Fruit fly (Drosophila melanogaster) whole organism, embryonic: ENCODE measurements around the gene BthD.

Source experiments
- Asciz ChIP-seq: fragments of 200-800 bp; sonication (Bioruptor generic); optimal IDR thresholded peaks from 2 replicates; lab custom pipeline; 2017; ENCODE audit warnings: missing biosample characterization, mild to moderate bottlenecking, missing genetic modification characterization, missing genetic modification reagents
- CG10431 ChIP-seq: fragments of 200-800 bp; sonication (Bioruptor generic); optimal IDR thresholded peaks from 3 replicates; lab custom pipeline; 2018; ENCODE audit warnings: missing biosample characterization, mild to moderate bottlenecking, missing genetic modification characterization
- CG10543 ChIP-seq: fragments of 200-800 bp; sonication (Bioruptor generic); optimal IDR thresholded peaks from 3 replicates; lab custom pipeline; 2017; ENCODE audit warnings: missing biosample characterization, mild to moderate bottlenecking, missing genetic modification characterization, moderate library complexity
- CG11085 ChIP-seq: fragments of 200-800 bp; sonication (Bioruptor generic); IDR thresholded peaks from 2 replicates; pipeline ENCODE4 v1.3.6; 2022; ENCODE audit warnings: missing biosample characterization, missing genetic modification characterization
- CG11093 ChIP-seq: fragments of 200-800 bp; sonication (Bioruptor generic); IDR thresholded peaks from 3 replicates; pipeline ENCODE4 v1.3.6; 2022; ENCODE audit warnings: missing biosample characterization, missing genetic modification characterization
- CG11695 ChIP-seq: fragments of 200-800 bp; sonication (Bioruptor generic); IDR thresholded peaks from 3 replicates; pipeline ENCODE4 v1.3.6; 2022; ENCODE audit warnings: missing biosample characterization, missing genetic modification characterization
- CG13775 ChIP-seq: fragments of 200-800 bp; sonication (Bioruptor generic); optimal IDR thresholded peaks from 3 replicates; lab custom pipeline; 2017; ENCODE audit warnings: missing biosample characterization, mild to moderate bottlenecking, missing genetic modification characterization
- CG15696 ChIP-seq: fragments of 200-800 bp; sonication (Bioruptor generic); optimal IDR thresholded peaks from 2 replicates; lab custom pipeline; 2019; ENCODE audit warnings: missing biosample characterization, mild to moderate bottlenecking, missing genetic modification characterization, moderate library complexity
- CG1603 ChIP-seq: fragments of 200-800 bp; sonication (Bioruptor generic); optimal IDR thresholded peaks from 2 replicates; lab custom pipeline; 2019; ENCODE audit warnings: missing biosample characterization, mild to moderate bottlenecking, missing genetic modification characterization, moderate library complexity
- CG18599 ChIP-seq: fragments of 200-800 bp; sonication (Bioruptor generic); optimal IDR thresholded peaks from 3 replicates; lab custom pipeline; 2017; ENCODE audit warnings: missing biosample characterization, missing genetic modification characterization, mild to moderate bottlenecking, moderate library complexity, missing genetic modification reagents
- CG31224 ChIP-seq: fragments of 200-800 bp; sonication (Bioruptor generic); IDR thresholded peaks from 2 replicates; pipeline ENCODE4 v1.3.6; 2022; ENCODE audit warnings: missing biosample characterization, missing genetic modification characterization
- CG34376 ChIP-seq: fragments of 200-800 bp; sonication (Bioruptor generic); optimal IDR thresholded peaks from 2 replicates; lab custom pipeline; 2018; ENCODE audit warnings: missing biosample characterization, mild to moderate bottlenecking, missing genetic modification characterization
- CG34422 ChIP-seq: fragments of 200-800 bp; sonication (Bioruptor generic); IDR thresholded peaks from 3 replicates; pipeline ENCODE4 v1.3.6; 2022; ENCODE audit warnings: missing biosample characterization, missing genetic modification characterization
- CG4404 ChIP-seq: fragments of 200-800 bp; sonication (Bioruptor generic); IDR thresholded peaks from 2 replicates; pipeline ENCODE4 v1.3.6; 2022; ENCODE audit warnings: missing biosample characterization, missing genetic modification characterization
- CG4424 ChIP-seq: fragments of 200-800 bp; sonication (Bioruptor generic); optimal IDR thresholded peaks from 3 replicates; lab custom pipeline; 2016; ENCODE audit warnings: missing biosample characterization, missing genetic modification characterization
- CG5180 ChIP-seq: fragments of 200-800 bp; sonication (Bioruptor generic); optimal IDR thresholded peaks from 3 replicates; lab custom pipeline; 2017; ENCODE audit warnings: missing biosample characterization, missing genetic modification characterization, mild to moderate bottlenecking, moderate library complexity, missing genetic modification reagents
- CG6689 ChIP-seq: fragments of 200-800 bp; sonication (Bioruptor generic); IDR thresholded peaks from 2 replicates; pipeline ENCODE4 v1.3.6; 2022; ENCODE audit warnings: missing biosample characterization, missing genetic modification characterization
- CG7357 ChIP-seq: fragments of 200-800 bp; sonication (Bioruptor generic); IDR thresholded peaks from 3 replicates; pipeline ENCODE4 v1.3.6; 2022; ENCODE audit warnings: missing biosample characterization, missing genetic modification characterization
- CG9215 ChIP-seq: fragments of 200-800 bp; sonication (Bioruptor generic); IDR thresholded peaks from 2 replicates; pipeline ENCODE4 v1.3.6; 2022; ENCODE audit warnings: missing biosample characterization, missing genetic modification characterization
- Doc2 ChIP-seq: fragments of 200-800 bp; sonication (Bioruptor generic); IDR thresholded peaks from 2 replicates; pipeline ENCODE4 v1.3.6; 2022; ENCODE audit warnings: missing biosample characterization, missing genetic modification characterization
- H2.0 ChIP-seq: fragments of 200-800 bp; sonication (Bioruptor generic); IDR thresholded peaks from 2 replicates; pipeline ENCODE4 v1.3.6; 2022; ENCODE audit warnings: missing biosample characterization, missing genetic modification characterization
- Hsf ChIP-seq: fragments of 200-800 bp; sonication (Bioruptor generic); optimal IDR thresholded peaks from 3 replicates; lab custom pipeline; 2016; ENCODE audit warnings: missing biosample characterization, missing genetic modification characterization
- MESR4 ChIP-seq: fragments of 200-800 bp; sonication (Bioruptor generic); optimal IDR thresholded peaks from 2 replicates; lab custom pipeline; 2018; ENCODE audit warnings: missing biosample characterization, mild to moderate bottlenecking, missing genetic modification characterization, moderate library complexity
- Neu2 ChIP-seq: fragments of 200-800 bp; sonication (Bioruptor generic); optimal IDR thresholded peaks from 3 replicates; lab custom pipeline; 2016; ENCODE audit warnings: missing biosample characterization, missing genetic modification characterization, borderline replicate concordance
- Spps ChIP-seq: fragments of 200-800 bp; sonication (Bioruptor generic); optimal IDR thresholded peaks from 2 replicates; lab custom pipeline; 2018; ENCODE audit warnings: missing biosample characterization, mild to moderate bottlenecking, missing genetic modification characterization
- bowl ChIP-seq: fragments of 200-800 bp; sonication (Bioruptor generic); IDR thresholded peaks from 2 replicates; pipeline ENCODE4 v1.3.6; 2022; ENCODE audit warnings: missing biosample characterization, missing genetic modification characterization
- btn ChIP-seq: fragments of 200-800 bp; sonication (Bioruptor generic); optimal IDR thresholded peaks from 2 replicates; lab custom pipeline; 2016; ENCODE audit warnings: missing biosample characterization, missing genetic modification characterization
- caup ChIP-seq: fragments of 200-800 bp; sonication (Bioruptor generic); optimal IDR thresholded peaks from 3 replicates; lab custom pipeline; 2017; ENCODE audit warnings: missing biosample characterization, mild to moderate bottlenecking, missing genetic modification characterization, moderate library complexity; ENCODE audit not compliant: severe bottlenecking
- dysf ChIP-seq: fragments of 200-800 bp; sonication (Bioruptor generic); IDR thresholded peaks from 3 replicates; pipeline ENCODE4 v1.3.6; 2022; ENCODE audit warnings: missing biosample characterization, missing genetic modification characterization
- ewg ChIP-seq: fragments of 200-800 bp; sonication (Bioruptor generic); optimal IDR thresholded peaks from 3 replicates; lab custom pipeline; 2017; ENCODE audit warnings: mild to moderate bottlenecking, missing biosample characterization, missing genetic modification reagents, missing genetic modification characterization
- exex ChIP-seq: fragments of 200-800 bp; sonication (Bioruptor generic); optimal IDR thresholded peaks from 4 replicates; lab custom pipeline; 2018; ENCODE audit warnings: missing biosample characterization, mild to moderate bottlenecking, missing genetic modification characterization, moderate library complexity
- ftz-f1 ChIP-seq: fragments of 200-800 bp; sonication (Bioruptor generic); optimal IDR thresholded peaks from 2 replicates; lab custom pipeline; 2016; ENCODE audit warnings: missing biosample characterization, missing genetic modification characterization
- hbn ChIP-seq: fragments of 200-800 bp; sonication (Bioruptor generic); IDR thresholded peaks from 2 replicates; pipeline ENCODE4 v1.3.6; 2022; ENCODE audit warnings: missing biosample characterization, missing genetic modification characterization; ENCODE audit not compliant: partially characterized antibody
- her ChIP-seq: fragments of 200-800 bp; sonication (Bioruptor generic); optimal IDR thresholded peaks from 2 replicates; lab custom pipeline; 2016; ENCODE audit warnings: missing biosample characterization, missing genetic modification characterization
- jigr1 ChIP-seq: fragments of 200-800 bp; sonication (Bioruptor generic); IDR thresholded peaks from 3 replicates; pipeline ENCODE4 v1.3.6; 2022; ENCODE audit warnings: missing biosample characterization, missing genetic modification characterization
- knrl ChIP-seq: fragments of 200-800 bp; sonication (Bioruptor generic); IDR thresholded peaks from 3 replicates; pipeline ENCODE4 v1.3.6; 2022; ENCODE audit warnings: missing biosample characterization, missing genetic modification characterization; ENCODE audit not compliant: partially characterized antibody
- lilli ChIP-seq: fragments of 200-800 bp; sonication (Bioruptor generic); optimal IDR thresholded peaks from 3 replicates; lab custom pipeline; 2016; ENCODE audit warnings: missing biosample characterization, missing genetic modification characterization
- lov ChIP-seq, 2 experiments: fragments of 200-800 bp in 1 of 2; fragments of >200 bp in 1 of 2; sonication (Bioruptor generic) in 1 of 2; IDR thresholded peaks in 1 of 2; optimal IDR thresholded peaks in 1 of 2; 2 replicates in 1 of 2; 3 replicates in 1 of 2; pipeline versions ENCODE4 v1.3.6 to Lab custom; 2017 to 2022; ENCODE audit warnings: missing biosample characterization in 1 of 2, missing genetic modification characterization in 1 of 2
- mld ChIP-seq: fragments of 200-800 bp; sonication (Bioruptor generic); IDR thresholded peaks from 3 replicates; pipeline ENCODE4 v1.3.6; 2022; ENCODE audit warnings: missing biosample characterization, missing genetic modification characterization; ENCODE audit not compliant: partially characterized antibody
- odd ChIP-seq: fragments of 200-800 bp; sonication (Bioruptor generic); optimal IDR thresholded peaks from 2 replicates; lab custom pipeline; 2017; ENCODE audit warnings: missing biosample characterization, mild to moderate bottlenecking, missing genetic modification characterization
- pfk ChIP-seq: fragments of 200-800 bp; sonication (Bioruptor generic); optimal IDR thresholded peaks from 2 replicates; lab custom pipeline; 2018; ENCODE audit warnings: missing biosample characterization, mild to moderate bottlenecking, missing genetic modification characterization, moderate library complexity
- pnt ChIP-seq: fragments of 200-800 bp; sonication (Bioruptor generic); optimal IDR thresholded peaks from 3 replicates; lab custom pipeline; 2016; ENCODE audit warnings: missing biosample characterization, missing genetic modification characterization
- row ChIP-seq: fragments of 200-800 bp; sonication (Bioruptor generic); IDR thresholded peaks from 3 replicates; pipeline ENCODE4 v1.3.6; 2022; ENCODE audit warnings: missing biosample characterization, missing genetic modification characterization
- sc ChIP-seq, 3 experiments: fragments of >200 bp in 2 of 3; fragments of 200-800 bp in 1 of 3; sonication (Bioruptor generic) in 1 of 3; optimal IDR thresholded peaks; 2 replicates in 2 of 3; 3 replicates in 1 of 3; lab custom pipeline; 2017; ENCODE audit warnings: mild to moderate bottlenecking in 1 of 3, missing biosample characterization in 1 of 3, missing genetic modification characterization in 1 of 3, missing genetic modification reagents in 1 of 3
- shn ChIP-seq: fragments of 200-800 bp; sonication (Bioruptor generic); optimal IDR thresholded peaks from 3 replicates; lab custom pipeline; 2016; ENCODE audit warnings: missing biosample characterization, missing genetic modification characterization
- slou ChIP-seq: fragments of 200-800 bp; sonication (Bioruptor generic); optimal IDR thresholded peaks from 3 replicates; lab custom pipeline; 2016; ENCODE audit warnings: missing biosample characterization, missing genetic modification characterization
- trh ChIP-seq: fragments of 200-800 bp; sonication (Bioruptor generic); optimal IDR thresholded peaks from 2 replicates; lab custom pipeline; 2016; ENCODE audit warnings: missing biosample characterization, missing genetic modification characterization
- tup ChIP-seq: fragments of 200-800 bp; sonication (Bioruptor generic); optimal IDR thresholded peaks from 2 replicates; lab custom pipeline; 2016; ENCODE audit warnings: missing biosample characterization, mild to moderate bottlenecking, missing genetic modification characterization, moderate library complexity

BthD gene

dm6 chrX:13639998-13640691 is 28.2 kb downstream of the BthD start (continued):
- TF ChIP-seq CG13775 (GFP tag; lab: Kevin White, UChicago) (peak; percentile 95), ewg (peak; percentile 96), CG15696 (peak; percentile 91), CG11093 (GFP tag; lab: Robert Waterston, UW) (peak; percentile 98), jigr1 (GFP tag; lab: Robert Waterston, UW) (peak; percentile 98), CG18599 (GFP tag; lab: Kevin White, UChicago) (peak; percentile 99), ftz-f1 (GFP tag; lab: Kevin White, UChicago) (peak; percentile 82), dysf (peak; percentile 99), CG4404 (GFP tag; lab: Robert Waterston, UW) (peak; percentile 96), CG5180 (GFP tag; lab: Kevin White, UChicago) (peak; percentile 93), CG9215 (GFP tag; lab: Robert Waterston, UW) (peak; percentile 97), Asciz (GFP tag; lab: Kevin White, UChicago) (peak; percentile 99), CG6689 (GFP tag; lab: Robert Waterston, UW) (peak; percentile 99), H2.0 (peak; percentile 98), hbn (GFP tag; lab: Robert Waterston, UW) (no peak; the same call in 1 of the 2 replicates), CG10431 (peak; percentile 96), lov (optimal IDR thresholded peaks at IDR 0.05; lab: Kevin White, UChicago) (no peak), lov (GFP tag; IDR thresholded peaks at IDR 0.05; lab: Robert Waterston, UW) (peak; percentile 99), shn (GFP tag; lab: Kevin White, UChicago) (peak; percentile 98), Spps (peak; percentile 97), CG31224 (GFP tag; lab: Robert Waterston, UW) (peak; percentile 96), CG4424 (GFP tag; lab: Kevin White, UChicago) (peak; percentile 99), mld (GFP tag; lab: Robert Waterston, UW) (peak; percentile 73; the same call in 2 of the 3 replicates), CG7357 (peak; percentile 96), her (GFP tag; lab: Kevin White, UChicago) (peak; percentile 97), exex (tag; lab: Kevin White, UChicago) (peak; percentile 96), CG11695 (GFP tag; lab: Robert Waterston, UW) (peak; percentile 99), MESR4 (GFP tag; lab: Kevin White, UChicago) (peak; percentile 74), bowl (peak; percentile 99), pnt (GFP tag; lab: Kevin White, UChicago) (peak; percentile 99), tup (GFP tag; lab: Kevin White, UChicago) (peak; percentile 98), lilli (GFP tag; lab: Kevin White, UChicago) (peak; percentile 99), caup (peak; percentile 98), btn (peak; percentile 98), odd (peak; percentile 99), slou (GFP tag; lab: Kevin White, UChicago) (peak; percentile 96), CG10543 (GFP tag; lab: Kevin White, UChicago) (peak; percentile 98), trh (GFP tag; lab: Kevin White, UChicago) (peak; percentile 94), Neu2 (GFP tag; lab: Kevin White, UChicago) (peak; percentile 95), row (GFP tag; lab: Robert Waterston, UW) (peak; percentile 99), Hsf (peak; percentile 99), CG34376 (GFP tag; lab: Kevin White, UChicago) (peak; percentile 98), CG34422 (GFP tag; lab: Robert Waterston, UW) (peak; percentile 99), CG11085 (GFP tag; lab: Robert Waterston, UW) (peak; percentile 98), Doc2 (GFP tag; lab: Robert Waterston, UW) (peak; percentile 96), CG1603 (tag; lab: Kevin White, UChicago) (peak; percentile 99), sc (optimal IDR thresholded peaks at IDR 0.05; lab: Kevin White, UChicago) (no peak), sc (GFP tag; optimal IDR thresholded peaks at IDR 0.05; lab: Kevin White, UChicago) (peak; percentile 98), knrl (GFP tag; lab: Robert Waterston, UW) (peak; percentile 71), pfk (GFP tag; lab: Kevin White, UChicago) (peak; percentile 56)
